Worm (Caenorhabditis elegans): ENCODE results near the gene his-2.
A peak's percentile ranks its signal among the peaks of the same experiment; 100 is the strongest.

Gene his-2

DNA sequence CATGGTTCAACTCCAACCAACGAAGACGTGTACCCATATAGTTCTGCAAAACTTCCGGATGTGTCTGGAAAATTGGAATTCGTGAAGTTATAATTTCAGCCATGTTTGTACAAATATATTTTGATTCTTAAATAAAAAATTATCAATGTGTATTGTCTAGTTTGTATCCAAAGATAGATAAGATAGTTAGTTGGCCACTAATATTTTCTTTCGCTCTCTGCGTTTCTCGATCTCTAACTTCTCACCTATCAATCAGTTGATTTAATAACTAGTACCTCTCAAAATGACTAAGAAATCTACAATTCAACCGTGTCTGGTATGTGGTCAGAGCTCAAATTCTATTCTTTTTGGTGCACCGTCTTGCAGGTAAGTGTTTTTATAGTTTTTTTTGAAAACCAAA, 29.1 kb upstream of the his-2 start, which contains the start of gene nhr-176:
Gene nhr-176 (plus strand): TSS at position 159 of the 400 bp plus-strand sequence.
- TF ChIP-seq egl-13 (tag; optimal IDR thresholded peaks at IDR 0.05) (no peak), efl-1 (optimal IDR thresholded peaks at IDR 0.05) (no peak), efl-1 (GFP tag; optimal IDR thresholded peaks at IDR 0.05 in 1 of 2) (peak in 1 of 2 experiments; percentile 34), hlh-17 (GFP tag; optimal IDR thresholded peaks at IDR 0.05; ENCODE audit: borderline replicate concordance) (no peak), unc-62 (GFP tag; optimal IDR thresholded peaks at IDR 0.05) (no peak), unc-98 (GFP tag; IDR thresholded peaks at IDR 0.05) (no peak), elt-2 (tag; optimal IDR thresholded peaks at IDR 0.05) (peak; percentile 36)

DNA sequence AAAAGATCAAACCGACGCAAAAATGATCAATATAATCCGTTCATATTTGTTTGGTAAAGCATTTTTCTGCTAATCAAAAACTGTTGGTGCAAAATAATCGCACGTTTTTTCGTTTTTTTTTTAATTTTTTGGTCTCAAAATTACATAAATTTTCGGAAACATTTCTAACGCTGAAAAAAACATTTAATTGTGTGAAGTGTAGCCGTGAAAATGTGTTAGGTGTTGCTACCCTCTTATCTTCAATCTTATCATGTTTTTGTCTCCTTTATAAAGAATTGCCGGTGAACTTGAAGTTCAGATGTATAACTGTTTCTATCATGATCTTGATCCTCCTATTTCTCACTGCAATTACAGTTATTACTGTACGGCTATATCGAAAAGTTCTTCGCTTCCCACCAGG, 26.9 kb upstream of the his-2 start, which contains the start of gene cyp-35D1:
Gene cyp-35D1 (plus strand): TSS at position 301 of the 400 bp plus-strand sequence.
- TF ChIP-seq ets-5 (GFP tag; IDR thresholded peaks at IDR 0.05) (no peak), zip-4 (GFP tag; optimal IDR thresholded peaks at IDR 0.05) (no peak)

DNA sequence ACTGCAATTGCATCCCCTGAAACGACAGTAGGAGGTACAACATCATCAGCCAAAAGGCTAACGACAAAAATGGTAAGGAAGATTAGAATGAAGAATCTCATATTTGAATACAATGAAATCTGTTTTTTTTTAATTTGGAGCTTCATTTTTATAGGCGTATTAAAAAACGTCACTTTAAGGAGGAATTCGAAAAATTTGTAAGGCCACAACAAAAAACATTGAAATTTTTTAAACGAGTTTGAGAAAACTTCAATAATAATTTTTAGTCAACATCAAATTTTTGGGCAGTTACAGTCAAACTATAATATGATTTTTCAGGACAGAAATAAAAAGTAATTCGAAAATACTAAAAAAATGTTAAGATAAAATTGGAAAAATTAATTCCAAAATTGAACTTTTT, 20.7 kb upstream of the his-2 start, which contains the start of gene F14H3.14:
Gene F14H3.14 (minus strand): TSS at position 101 of the 400 bp plus-strand sequence.
- TF ChIP-seq nhr-237 (tag; optimal IDR thresholded peaks at IDR 0.05) (no peak), mab-9 (GFP tag; IDR thresholded peaks at IDR 0.05) (no peak), C04F5.9 (tag; optimal IDR thresholded peaks at IDR 0.05) (no peak), lin-14 (GFP tag; optimal IDR thresholded peaks at IDR 0.05) (no peak), lin-39 (tag; optimal IDR thresholded peaks at IDR 0.05) (no peak), sox-4 (tag; optimal IDR thresholded peaks at IDR 0.05) (no peak), C16A3.4 (tag; optimal IDR thresholded peaks at IDR 0.05) (no peak), snpc-4 (tag; optimal IDR thresholded peaks at IDR 0.05) (no peak), ceh-90 (tag; optimal IDR thresholded peaks at IDR 0.05) (no peak), aha-1 (tag; optimal IDR thresholded peaks at IDR 0.05) (no peak), ztf-4 (tag; optimal IDR thresholded peaks at IDR 0.05) (no peak), lin-35 (GFP tag; optimal IDR thresholded peaks at IDR 0.05) (no peak), nhr-20 (tag; optimal IDR thresholded peaks at IDR 0.05) (no peak)

DNA sequence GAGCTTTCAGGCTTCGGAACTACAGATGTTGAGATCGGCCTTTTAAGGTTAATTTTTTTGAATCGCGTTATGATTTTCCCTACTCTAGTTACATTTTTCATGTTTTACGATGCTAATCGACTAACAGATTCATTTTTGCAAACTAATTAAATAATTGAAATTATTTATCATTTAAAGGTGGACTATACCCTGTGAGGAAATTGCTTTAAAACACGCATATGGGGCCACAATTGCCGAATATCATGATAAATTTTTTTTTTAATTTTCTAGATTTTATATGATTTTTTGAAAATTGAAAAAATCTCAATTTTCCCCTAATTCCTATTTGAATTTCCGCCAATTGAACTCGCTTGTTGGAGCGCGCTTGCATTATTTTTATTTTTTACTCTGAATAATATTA, 19.9 kb upstream of the his-2 start, which contains the start of gene fbxa-100:
Gene fbxa-100 (minus strand): TSS at position 101 of the 400 bp plus-strand sequence.
- no peak for TF ChIP-seq unc-86 (tag; optimal IDR thresholded peaks at IDR 0.05)
- no peak for TF ChIP-seq pag-3 (tag; optimal IDR thresholded peaks at IDR 0.05; ENCODE audit: borderline replicate concordance, insufficient read depth)
- TF ChIP-seq ceh-90 (tag; optimal IDR thresholded peaks at IDR 0.05): no peak
- no peak for TF ChIP-seq skn-1 (tag; optimal IDR thresholded peaks at IDR 0.05)
- no peak for TF ChIP-seq snu-23 (GFP tag; optimal IDR thresholded peaks at IDR 0.05)
- TF ChIP-seq nhr-19 (GFP tag; conservative IDR thresholded peaks at IDR 0.05): no peak
- no peak for TF ChIP-seq C04F5.9 (tag; optimal IDR thresholded peaks at IDR 0.05)

DNA sequence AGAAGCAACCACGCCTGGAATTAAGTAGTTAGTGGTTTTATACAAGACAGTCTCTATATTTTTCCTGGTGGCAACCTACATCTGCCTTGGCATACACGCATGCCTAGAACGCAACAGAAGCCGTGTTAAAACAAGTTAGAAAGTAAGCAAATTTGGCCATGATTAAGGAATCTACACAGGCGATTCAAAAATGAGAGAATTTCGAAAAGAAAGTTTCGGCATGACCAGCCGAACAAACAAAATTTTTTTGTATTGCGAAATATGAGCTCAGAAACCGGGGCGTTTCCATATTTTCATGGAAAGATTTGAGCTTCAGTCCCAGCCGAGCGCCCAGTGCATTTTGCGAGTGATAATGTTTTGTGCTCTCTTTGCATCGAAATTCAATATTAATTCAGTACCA, 18.1 kb upstream of the his-2 start, which contains the start of gene F14H3.15:
Gene F14H3.15 (minus strand): TSS at position 101 of the 400 bp plus-strand sequence.
- no peak for TF ChIP-seq jun-1 (tag; optimal IDR thresholded peaks at IDR 0.05)
- no peak for TF ChIP-seq ceh-90 (tag; optimal IDR thresholded peaks at IDR 0.05)
- no peak for TF ChIP-seq pax-3 (tag; optimal IDR thresholded peaks at IDR 0.05)

DNA sequence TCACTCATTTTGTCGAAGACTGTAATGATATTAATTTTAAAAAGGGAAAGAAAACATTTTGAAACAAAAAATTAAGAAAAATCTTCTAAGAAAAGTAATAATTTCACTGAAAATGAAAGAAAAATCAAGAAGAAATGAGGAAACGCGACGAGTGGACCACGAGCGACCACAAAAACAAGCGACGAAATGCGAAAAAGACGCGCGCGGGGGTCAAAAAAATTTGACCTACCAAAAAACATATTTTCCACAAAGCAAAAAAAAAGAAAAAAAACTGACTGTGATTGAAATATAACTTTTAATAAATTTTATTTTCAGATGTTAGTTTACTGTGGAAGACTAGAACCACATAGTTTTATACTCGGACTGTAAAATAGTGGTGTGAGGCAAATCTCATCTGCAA, 16.8 kb upstream of the his-2 start, which contains the start of gene F14H3.6:
Gene F14H3.6 (minus strand): TSS at position 22 of the 400 bp plus-strand sequence.
- TF ChIP-seq ceh-63 (GFP tag; optimal IDR thresholded peaks at IDR 0.05) (no peak), lin-14 (GFP tag; optimal IDR thresholded peaks at IDR 0.05) (no peak), ceh-8 (GFP tag; optimal IDR thresholded peaks at IDR 0.05) (no peak), sup-37 (GFP tag; optimal IDR thresholded peaks at IDR 0.05) (no peak), nhr-47 (tag; optimal IDR thresholded peaks at IDR 0.05) (no peak), ztf-11 (tag; optimal IDR thresholded peaks at IDR 0.05) (no peak), pqm-1 (tag; optimal IDR thresholded peaks at IDR 0.05) (no peak)
